Worm (Caenorhabditis elegans): ENCODE measurements around the gene nhr-251.
A peak's percentile ranks its signal among the peaks of the same experiment; 100 is the strongest.

nhr-251 gene

DNA sequence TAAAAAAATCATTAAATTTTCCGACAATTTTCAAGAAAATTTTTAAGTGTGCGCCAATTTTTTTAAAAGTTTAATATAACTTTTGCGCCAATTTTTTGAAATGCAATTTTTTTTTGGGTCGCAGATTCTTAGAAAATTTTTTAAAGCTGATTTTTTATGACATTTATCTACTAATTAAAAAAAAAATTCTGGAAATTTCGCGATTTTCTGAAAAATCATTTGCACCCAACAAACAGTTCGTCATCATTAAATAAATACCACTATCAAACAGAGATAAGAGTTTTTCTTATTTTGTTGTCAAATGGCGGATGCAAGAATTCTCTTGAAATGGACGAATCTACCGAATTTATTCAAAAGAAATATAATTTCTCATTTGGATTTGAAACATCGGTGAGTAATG, 14.9 kb downstream of the nhr-251 start, which contains the start of gene F48G7.13:
Gene F48G7.13 (plus strand): TSS at position 301 of the 400 bp plus-strand sequence.
- TF ChIP-seq aly-2 (tag; optimal IDR thresholded peaks at IDR 0.05) = no peak
- no peak for TF ChIP-seq ztf-11 (tag; optimal IDR thresholded peaks at IDR 0.05)

DNA sequence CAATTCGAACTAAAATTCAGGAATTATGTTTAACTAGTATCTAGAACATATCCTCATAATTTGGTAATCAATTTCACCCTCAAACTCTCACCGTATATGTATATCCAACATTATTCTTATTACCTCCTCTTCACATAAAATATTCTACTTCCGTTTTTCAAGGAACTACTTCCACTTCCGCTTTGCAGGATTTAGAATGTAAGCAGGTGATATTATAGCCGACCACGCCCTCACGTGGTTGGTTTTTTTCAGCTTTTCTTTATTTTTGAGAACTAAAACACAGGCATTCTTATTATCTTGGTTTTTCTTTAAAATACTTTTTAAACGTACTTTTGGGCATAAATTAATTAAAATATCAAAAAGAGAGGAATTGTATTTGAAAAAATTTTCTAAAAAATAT, 17.6 kb downstream of the nhr-251 start:
- TF ChIP-seq lin-15B (tag; optimal IDR thresholded peaks at IDR 0.05) (no peak), nhr-11 (tag; optimal IDR thresholded peaks at IDR 0.05) (peak; percentile 38), aly-2 (tag; optimal IDR thresholded peaks at IDR 0.05) (no peak), nhr-28 (tag; optimal IDR thresholded peaks at IDR 0.05) (no peak), daf-12 (tag; optimal IDR thresholded peaks at IDR 0.05) (no peak), pqm-1 (tag; optimal IDR thresholded peaks at IDR 0.05) (no peak), nhr-67 (tag; optimal IDR thresholded peaks at IDR 0.05) (no peak), sea-2 (GFP tag; optimal IDR thresholded peaks at IDR 0.05) (no peak)

DNA sequence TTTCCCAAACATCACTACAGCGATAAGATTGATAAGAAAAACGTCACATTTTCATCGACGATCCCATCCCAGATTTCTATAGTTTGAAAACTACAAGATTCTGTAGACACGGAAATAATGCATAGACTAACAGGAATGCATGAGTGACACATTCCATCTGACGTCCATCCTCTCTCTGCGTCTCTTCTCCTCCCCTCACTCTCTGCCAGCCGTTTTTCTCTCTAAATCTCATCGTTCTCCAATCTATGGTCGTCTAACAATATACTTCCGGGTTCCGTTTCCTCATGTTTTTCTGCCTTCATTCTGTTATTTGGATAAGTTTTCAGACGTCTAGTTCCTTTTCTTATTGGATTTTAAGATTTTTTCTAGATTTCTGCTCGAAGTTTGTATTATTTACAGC, 18.7 kb downstream of the nhr-251 start, which contains the start of gene F48G7.4:
Gene F48G7.4 (plus strand): TSS at position 400 of the 400 bp plus-strand sequence.
- TF ChIP-seq elt-3 (tag; optimal IDR thresholded peaks at IDR 0.05) (no peak), tbx-2 (tag; optimal IDR thresholded peaks at IDR 0.05) (peak; percentile 57), ztf-4 (tag; optimal IDR thresholded peaks at IDR 0.05) (no peak), nhr-237 (tag; optimal IDR thresholded peaks at IDR 0.05) (no peak), nfya-1 (tag; optimal IDR thresholded peaks at IDR 0.05; ENCODE audit: insufficient read depth) (peak; percentile 70), lsy-12 (tag; optimal IDR thresholded peaks at IDR 0.05) (no peak), pqm-1 (tag; optimal IDR thresholded peaks at IDR 0.05) (peak; percentile 44), lin-15B (tag; optimal IDR thresholded peaks at IDR 0.05) (peak; percentile 66), nhr-28 (tag; optimal IDR thresholded peaks at IDR 0.05) (no peak), snpc-4 (tag; optimal IDR thresholded peaks at IDR 0.05) (peak; percentile 85), nhr-67 (tag; optimal IDR thresholded peaks at IDR 0.05) (no peak), R02D3.7 (tag; optimal IDR thresholded peaks at IDR 0.05) (peak; percentile 8), ceh-9 (tag; optimal IDR thresholded peaks at IDR 0.05) (no peak), nhr-12 (tag; optimal IDR thresholded peaks at IDR 0.05) (no peak), nhr-11 (tag; optimal IDR thresholded peaks at IDR 0.05) (peak; percentile 58), mml-1 (tag; optimal IDR thresholded peaks at IDR 0.05) (no peak), fkh-2 (tag; optimal IDR thresholded peaks at IDR 0.05) (no peak), jun-1 (tag; optimal IDR thresholded peaks at IDR 0.05) (peak; percentile 83), ztf-11 (tag; optimal IDR thresholded peaks at IDR 0.05) (no peak), unc-39 (tag; optimal IDR thresholded peaks at IDR 0.05) (no peak), elt-1 (tag; optimal IDR thresholded peaks at IDR 0.05) (peak; percentile 64), eor-1 (tag; optimal IDR thresholded peaks at IDR 0.05) (no peak), nhr-76 (tag; optimal IDR thresholded peaks at IDR 0.05) (no peak), lin-39 (tag; optimal IDR thresholded peaks at IDR 0.05) (peak; percentile 23), skn-1 (tag; optimal IDR thresholded peaks at IDR 0.05) (no peak), ceh-16 (tag; optimal IDR thresholded peaks at IDR 0.05) (no peak), ceh-28 (tag; optimal IDR thresholded peaks at IDR 0.05) (peak; percentile 74), unc-62 (GFP tag; optimal IDR thresholded peaks at IDR 0.05) (peak; percentile 94), daf-12 (tag; optimal IDR thresholded peaks at IDR 0.05) (no peak), mdl-1 (tag; optimal IDR thresholded peaks at IDR 0.05) (peak; percentile 22), hmg-11 (tag; optimal IDR thresholded peaks at IDR 0.05) (peak; percentile 84), aly-2 (tag; optimal IDR thresholded peaks at IDR 0.05) (no peak), pha-4 (tag; optimal IDR thresholded peaks at IDR 0.05) (no peak), zag-1 (tag; optimal IDR thresholded peaks at IDR 0.05) (no peak), nhr-23 (tag; optimal IDR thresholded peaks at IDR 0.05) (peak; percentile 73), egl-27 (tag; optimal IDR thresholded peaks at IDR 0.05) (peak; percentile 51), fkh-10 (GFP tag; optimal IDR thresholded peaks at IDR 0.05) (no peak), nhr-25 (tag; optimal IDR thresholded peaks at IDR 0.05) (peak; percentile 4), ceh-82 (tag; optimal IDR thresholded peaks at IDR 0.05) (no peak), nhr-43 (tag; optimal IDR thresholded peaks at IDR 0.05; ENCODE audit: poor library complexity, severe bottlenecking) (no peak), fos-1 (tag; optimal IDR thresholded peaks at IDR 0.05) (no peak)

Data from whole organism, L3 larva.